In genomic region chrII:5885966-5886621, ce11 we compare ENCODE assay signal across 3 worm cellular contexts.
TF ChIP-seq lines count a peak whose summit lies in the region.

No protein-coding gene starts in this region.

TF ChIP-seq in whole organism, L1 larva, 84 proteins besides CTCF, POLR2A, EP300 and RAD21 (continued from another document):
- TF ChIP-seq ceh-88 (GFP tag; IDR thresholded peaks at IDR 0.05; lab: Robert Waterston, UW) (no peak), nhr-85 (tag; lab: Kevin White, UChicago) (peak; percentile 88), elt-2 (tag; optimal IDR thresholded peaks at IDR 0.05; lab: Kevin White, UChicago) (peak; percentile 28), pag-3 (tag; optimal IDR thresholded peaks at IDR 0.05; lab: Kevin White, UChicago; ENCODE audit: borderline replicate concordance, insufficient read depth) (peak; percentile 57), nhr-19 (GFP tag; conservative IDR thresholded peaks at IDR 0.05; lab: Robert Waterston, UW) (0 out of 2 replicates have a peak, but pooled peaks have one; percentile 23), unc-130 (tag; optimal IDR thresholded peaks at IDR 0.05; lab: Kevin White, UChicago) (no peak), lin-35 (GFP tag; optimal IDR thresholded peaks at IDR 0.05; lab: Kevin White, UChicago) (peak in 1 of 2 experiments; percentile 58), ces-1 (GFP tag; optimal IDR thresholded peaks at IDR 0.05; lab: Kevin White, UChicago) (no peak), nhr-90 (tag; optimal IDR thresholded peaks at IDR 0.05; lab: Kevin White, UChicago; ENCODE audit: poor library complexity) (peak; percentile 5), nhr-76 (tag; optimal IDR thresholded peaks at IDR 0.05; lab: Kevin White, UChicago) (no peak), jun-1 (tag; optimal IDR thresholded peaks at IDR 0.05; lab: Kevin White, UChicago) (peak; percentile 46), zip-4 (GFP tag; optimal IDR thresholded peaks at IDR 0.05; lab: Kevin White, UChicago) (peak; percentile 28), mdl-1 (tag; optimal IDR thresholded peaks at IDR 0.05; lab: Kevin White, UChicago) (peak in 1 of 2 experiments; percentile 15), zag-1 (tag; optimal IDR thresholded peaks at IDR 0.05; lab: Kevin White, UChicago) (no peak), efl-1 (optimal IDR thresholded peaks at IDR 0.05; lab: Kevin White, UChicago) (no peak), efl-1 (GFP tag; optimal IDR thresholded peaks at IDR 0.05 in 1 of 2; lab: Kevin White, UChicago) (peak in 1 of 2 experiments; percentile 90), Y116A8C.19 (tag; optimal IDR thresholded peaks at IDR 0.05; lab: Kevin White, UChicago; ENCODE audit: borderline replicate concordance) (no peak), lsy-2 (tag; optimal IDR thresholded peaks at IDR 0.05; lab: Kevin White, UChicago) (peak in 1 of 2 experiments; percentile 33)

TF ChIP-seq in whole organism, L3 larva, 47 proteins besides CTCF, POLR2A, EP300 and RAD21 (continued from another document):
- TF ChIP-seq nhr-67 (tag; optimal IDR thresholded peaks at IDR 0.05; lab: Kevin White, UChicago): no peak
- peak; percentile 17 for TF ChIP-seq pha-4 (tag; optimal IDR thresholded peaks at IDR 0.05; lab: Kevin White, UChicago)
- no peak for TF ChIP-seq egl-27 (tag; optimal IDR thresholded peaks at IDR 0.05; lab: Kevin White, UChicago)
- peak; percentile 60 for TF ChIP-seq ceh-28 (tag; optimal IDR thresholded peaks at IDR 0.05; lab: Kevin White, UChicago)
- no peak for TF ChIP-seq nhr-77 (tag; optimal IDR thresholded peaks at IDR 0.05; lab: Kevin White, UChicago)
- no peak for TF ChIP-seq zag-1 (tag; optimal IDR thresholded peaks at IDR 0.05; lab: Kevin White, UChicago)
- peak; percentile 77 for TF ChIP-seq nhr-43 (tag; optimal IDR thresholded peaks at IDR 0.05; lab: Kevin White, UChicago; ENCODE audit: poor library complexity, severe bottlenecking)
- TF ChIP-seq ama-1 (optimal IDR thresholded peaks at IDR 0.05; lab: Kevin White, UChicago): no peak
- TF ChIP-seq R02D3.7 (tag; optimal IDR thresholded peaks at IDR 0.05; lab: Kevin White, UChicago): no peak
- TF ChIP-seq mml-1 (tag; optimal IDR thresholded peaks at IDR 0.05; lab: Kevin White, UChicago): no peak
- peak in 1 of 3 experiments; percentile 53 for TF ChIP-seq elt-3 (tag; optimal IDR thresholded peaks at IDR 0.05; lab: Kevin White, UChicago)
- no peak for TF ChIP-seq fkh-2 (tag; optimal IDR thresholded peaks at IDR 0.05; lab: Kevin White, UChicago)
- TF ChIP-seq ztf-11 (tag; optimal IDR thresholded peaks at IDR 0.05; lab: Kevin White, UChicago): no peak
- TF ChIP-seq unc-39 (tag; optimal IDR thresholded peaks at IDR 0.05; lab: Kevin White, UChicago): no peak
- TF ChIP-seq nhr-23 (tag; optimal IDR thresholded peaks at IDR 0.05; lab: Kevin White, UChicago): peak; percentile 72
- TF ChIP-seq nhr-76 (tag; optimal IDR thresholded peaks at IDR 0.05; lab: Kevin White, UChicago): no peak
- TF ChIP-seq jun-1 (tag; optimal IDR thresholded peaks at IDR 0.05; lab: Kevin White, UChicago): no peak
- no peak for TF ChIP-seq skn-1 (tag; optimal IDR thresholded peaks at IDR 0.05; lab: Kevin White, UChicago)
- TF ChIP-seq ceh-82 (tag; optimal IDR thresholded peaks at IDR 0.05; lab: Kevin White, UChicago): no peak
- TF ChIP-seq lin-39 (tag; optimal IDR thresholded peaks at IDR 0.05; lab: Kevin White, UChicago): no peak
- TF ChIP-seq fkh-10 (GFP tag; optimal IDR thresholded peaks at IDR 0.05; lab: Kevin White, UChicago): no peak
- TF ChIP-seq unc-62 (GFP tag; optimal IDR thresholded peaks at IDR 0.05; lab: Kevin White, UChicago): no peak
- no peak for TF ChIP-seq lsy-12 (tag; optimal IDR thresholded peaks at IDR 0.05; lab: Kevin White, UChicago)
- no peak for TF ChIP-seq ceh-9 (tag; optimal IDR thresholded peaks at IDR 0.05; lab: Kevin White, UChicago)
- no peak for TF ChIP-seq eor-1 (tag; optimal IDR thresholded peaks at IDR 0.05; lab: Kevin White, UChicago)
- no peak for TF ChIP-seq egl-5 (tag; optimal IDR thresholded peaks at IDR 0.05; lab: Kevin White, UChicago)
- TF ChIP-seq fos-1 (tag; optimal IDR thresholded peaks at IDR 0.05; lab: Kevin White, UChicago): no peak

TF ChIP-seq in whole organism, L4 larva, 104 proteins besides CTCF, POLR2A, EP300 and RAD21 (continued from another document):
- TF ChIP-seq ztf-11 (tag; optimal IDR thresholded peaks at IDR 0.05; lab: Kevin White, UChicago) (no peak), hlh-30 (tag; optimal IDR thresholded peaks at IDR 0.05; lab: Kevin White, UChicago; ENCODE audit: insufficient read depth) (peak; percentile 59), ceh-28 (tag; optimal IDR thresholded peaks at IDR 0.05; lab: Kevin White, UChicago) (no peak), nhr-77 (tag; optimal IDR thresholded peaks at IDR 0.05; lab: Kevin White, UChicago) (peak; percentile 10), ctbp-1 (GFP tag; IDR thresholded peaks at IDR 0.05; lab: Robert Waterston, UW) (no peak), daf-16 (GFP tag; optimal IDR thresholded peaks at IDR 0.05; lab: Kevin White, UChicago) (no peak), daf-16 (tag; optimal IDR thresholded peaks at IDR 0.05; lab: Kevin White, UChicago) (peak; percentile 36), madf-9 (GFP tag; conservative IDR thresholded peaks at IDR 0.05; lab: Robert Waterston, UW) (no peak), nhr-6 (tag; optimal IDR thresholded peaks at IDR 0.05; lab: Kevin White, UChicago) (peak; percentile 52), hlh-11 (tag; optimal IDR thresholded peaks at IDR 0.05; lab: Kevin White, UChicago) (peak; percentile 69), mdl-1 (tag; optimal IDR thresholded peaks at IDR 0.05; lab: Kevin White, UChicago) (peak in 1 of 2 experiments; percentile 25), dve-1 (tag; optimal IDR thresholded peaks at IDR 0.05; lab: Kevin White, UChicago; ENCODE audit: insufficient read depth) (peak; percentile 71), egl-43 (GFP tag; IDR thresholded peaks at IDR 0.05; lab: Robert Waterston, UW) (no peak), pha-4 (GFP tag; IDR thresholded peaks at IDR 0.05; lab: Robert Waterston, UW) (no peak), pha-4 (tag; optimal IDR thresholded peaks at IDR 0.05; lab: Kevin White, UChicago) (no peak), dmd-6 (GFP tag; IDR thresholded peaks at IDR 0.05; lab: Robert Waterston, UW) (peak; percentile 36; the same call in 1 of the 2 replicates), nhr-28 (tag; optimal IDR thresholded peaks at IDR 0.05; lab: Kevin White, UChicago) (peak; percentile 81), php-3 (GFP tag; IDR thresholded peaks at IDR 0.05; lab: Robert Waterston, UW) (no peak), duxl-1 (tag; optimal IDR thresholded peaks at IDR 0.05; lab: Kevin White, UChicago; ENCODE audit: poor library complexity) (no peak), F49E8.2 (tag; optimal IDR thresholded peaks at IDR 0.05; lab: Kevin White, UChicago; ENCODE audit: borderline replicate concordance) (no peak)
